Worm (Caenorhabditis elegans): ENCODE results near the gene C27A7.5.

ce11 chrV:12113726-12114125 lies 48.4 kb downstream of the C27A7.5 start:
- TF ChIP-seq unc-39 (tag; optimal IDR thresholded peaks at IDR 0.05) (no peak), nhr-11 (tag; optimal IDR thresholded peaks at IDR 0.05) (no peak), daf-12 (tag; optimal IDR thresholded peaks at IDR 0.05) (no peak), nhr-48 (tag; optimal IDR thresholded peaks at IDR 0.05) (no peak), ctbp-1 (GFP tag; IDR thresholded peaks at IDR 0.05) (no peak), R02D3.7 (tag; optimal IDR thresholded peaks at IDR 0.05) (no peak), unc-62 (GFP tag; optimal IDR thresholded peaks at IDR 0.05 in 1 of 2) (no peak), unc-62 (tag; optimal IDR thresholded peaks at IDR 0.05) (no peak), lim-7 (GFP tag; IDR thresholded peaks at IDR 0.05) (no peak), nhr-111 (GFP tag; optimal IDR thresholded peaks at IDR 0.05) (no peak), jun-1 (tag; optimal IDR thresholded peaks at IDR 0.05) (no peak)

All from whole organism, L4 larva.